Worm (Caenorhabditis elegans) whole organism, L3 larva: ENCODE results near the gene R102.8.
"Not testable (repeated sequence)": the region's sequence is repeated elsewhere in the genome, so short reads cannot be mapped to it uniquely, and the experiment has no call there.

ENCODE experiments used
- R02D3.7 ChIP-seq: fragments of 150-350 bp; optimal IDR thresholded peaks from 2 replicates; lab custom pipeline; 2014; ENCODE audit warnings: missing biosample characterization, missing genetic modification characterization
- ZK546.5 ChIP-seq: sonication (generic microtip); optimal IDR thresholded peaks from 2 replicates; lab custom pipeline; 2017; ENCODE audit warnings: missing biosample characterization, missing genetic modification characterization
- ama-1 ChIP-seq: fragments of 150-350 bp; optimal IDR thresholded peaks from 2 replicates; lab custom pipeline; 2018
- ceh-16 ChIP-seq: sonication (generic microtip); optimal IDR thresholded peaks from 2 replicates; lab custom pipeline; 2017; ENCODE audit warnings: missing biosample characterization, missing genetic modification characterization
- ceh-28 ChIP-seq: fragments of 150-350 bp; optimal IDR thresholded peaks from 2 replicates; lab custom pipeline; 2014; ENCODE audit warnings: missing biosample characterization, missing genetic modification reagents, missing genetic modification characterization
- ceh-82 ChIP-seq: fragments of 150-350 bp; optimal IDR thresholded peaks from 2 replicates; lab custom pipeline; 2014; ENCODE audit warnings: missing biosample characterization, missing genetic modification characterization
- ceh-9 ChIP-seq: sonication (generic microtip); optimal IDR thresholded peaks from 2 replicates; lab custom pipeline; 2018; ENCODE audit warnings: missing biosample characterization, missing genetic modification characterization
- daf-12 ChIP-seq: fragments of 150-350 bp; optimal IDR thresholded peaks from 2 replicates; lab custom pipeline; 2014; ENCODE audit warnings: missing biosample characterization, missing genetic modification reagents, missing genetic modification characterization
- egl-27 ChIP-seq: sonication (generic microtip); optimal IDR thresholded peaks from 4 replicates; lab custom pipeline; 2017; ENCODE audit warnings: missing biosample characterization, missing genetic modification reagents, missing genetic modification characterization
- elt-1 ChIP-seq: fragments of 150-350 bp; optimal IDR thresholded peaks from 2 replicates; lab custom pipeline; 2014; ENCODE audit warnings: missing biosample characterization, missing genetic modification characterization
- elt-2 ChIP-seq: sonication (generic microtip); optimal IDR thresholded peaks from 2 replicates; lab custom pipeline; 2016; ENCODE audit warnings: missing genetic modification reagents, mild to moderate bottlenecking, missing genetic modification characterization, missing compliant biosample characterization
- elt-3 ChIP-seq, 3 experiments: fragments of 150-350 bp in 1 of 3; sonication (generic microtip) in 2 of 3; optimal IDR thresholded peaks; 2 replicates in 2 of 3; 4 replicates in 1 of 3; lab custom pipeline; 2014 to 2017; ENCODE audit warnings: missing biosample characterization in 3 of 3, missing genetic modification characterization in 3 of 3
- eor-1 ChIP-seq, 2 experiments: fragments of 150-350 bp; optimal IDR thresholded peaks; 2 replicates each; lab custom pipeline; 2014 to 2018; ENCODE audit warnings: missing biosample characterization in 2 of 2, missing genetic modification characterization in 2 of 2
- fos-1 ChIP-seq: fragments of 150-350 bp; optimal IDR thresholded peaks from 2 replicates; lab custom pipeline; 2014; ENCODE audit warnings: missing biosample characterization, missing genetic modification characterization
- hmg-11 ChIP-seq: sonication (generic microtip); optimal IDR thresholded peaks from 2 replicates; lab custom pipeline; 2016; ENCODE audit warnings: missing genetic modification characterization, missing compliant biosample characterization
- jun-1 ChIP-seq: fragments of 150-350 bp; optimal IDR thresholded peaks from 2 replicates; lab custom pipeline; 2014; ENCODE audit warnings: missing biosample characterization, missing genetic modification reagents, missing genetic modification characterization
- lin-39 ChIP-seq: fragments of 150-350 bp; optimal IDR thresholded peaks from 2 replicates; lab custom pipeline; 2018; ENCODE audit warnings: missing biosample characterization, missing genetic modification reagents, missing genetic modification characterization
- mdl-1 ChIP-seq: fragments of 150-350 bp; optimal IDR thresholded peaks from 2 replicates; lab custom pipeline; 2014; ENCODE audit warnings: missing biosample characterization, missing genetic modification characterization
- mml-1 ChIP-seq: fragments of 150-350 bp; sonication (generic microtip); optimal IDR thresholded peaks from 3 replicates; lab custom pipeline; 2014; ENCODE audit warnings: missing biosample characterization, missing genetic modification characterization
- nfya-1 ChIP-seq: sonication (generic microtip); optimal IDR thresholded peaks from 2 replicates; lab custom pipeline; 2017; ENCODE audit warnings: missing genetic modification characterization, mild to moderate bottlenecking, missing compliant biosample characterization, antibody characterized with exemption, moderate library complexity; ENCODE audit not compliant: insufficient read depth
- nhr-11 ChIP-seq: fragments of 150-350 bp; optimal IDR thresholded peaks from 2 replicates; lab custom pipeline; 2014; ENCODE audit warnings: missing biosample characterization, missing genetic modification characterization
- nhr-237 ChIP-seq: fragments of 150-350 bp; optimal IDR thresholded peaks from 2 replicates; lab custom pipeline; 2014; ENCODE audit warnings: missing biosample characterization, missing genetic modification characterization
- nhr-25 ChIP-seq: sonication (generic microtip); optimal IDR thresholded peaks from 2 replicates; lab custom pipeline; 2017; ENCODE audit warnings: missing biosample characterization, missing genetic modification characterization
- nhr-28 ChIP-seq: fragments of 150-350 bp; optimal IDR thresholded peaks from 2 replicates; lab custom pipeline; 2014; ENCODE audit warnings: missing biosample characterization, missing genetic modification characterization
- nhr-43 ChIP-seq: sonication (generic microtip); optimal IDR thresholded peaks from 2 replicates; lab custom pipeline; 2016; ENCODE audit warnings: mild to moderate bottlenecking, missing genetic modification characterization, missing compliant biosample characterization; ENCODE audit not compliant: poor library complexity, severe bottlenecking
- nhr-67 ChIP-seq: fragments of 150-350 bp; optimal IDR thresholded peaks from 2 replicates; lab custom pipeline; 2014; ENCODE audit warnings: missing biosample characterization, missing genetic modification characterization
- nhr-76 ChIP-seq: fragments of 150-350 bp; sonication (generic microtip); optimal IDR thresholded peaks from 5 replicates; lab custom pipeline; 2014; ENCODE audit warnings: missing biosample characterization, missing genetic modification characterization
- nhr-77 ChIP-seq: fragments of 150-350 bp; optimal IDR thresholded peaks from 2 replicates; lab custom pipeline; 2014; ENCODE audit warnings: missing biosample characterization, missing genetic modification characterization
- pqm-1 ChIP-seq: fragments of 150-350 bp; optimal IDR thresholded peaks from 2 replicates; lab custom pipeline; 2017; ENCODE audit warnings: missing biosample characterization, missing genetic modification characterization, inconsistent platforms
- skn-1 ChIP-seq: fragments of 150-350 bp; optimal IDR thresholded peaks from 2 replicates; lab custom pipeline; 2014; ENCODE audit warnings: missing biosample characterization, missing genetic modification characterization
- unc-62 ChIP-seq: fragments of 150-350 bp; sonication (generic microtip); optimal IDR thresholded peaks from 4 replicates; lab custom pipeline; 2014; ENCODE audit warnings: missing biosample characterization, missing genetic modification reagents, missing genetic modification characterization
- ztf-11 ChIP-seq: fragments of 150-350 bp; optimal IDR thresholded peaks from 2 replicates; lab custom pipeline; 2014; ENCODE audit warnings: missing biosample characterization, missing genetic modification characterization
- ztf-4 ChIP-seq: fragments of 150-350 bp; optimal IDR thresholded peaks from 2 replicates; lab custom pipeline; 2014; ENCODE audit warnings: missing biosample characterization, missing genetic modification characterization

Gene R102.8

DNA sequence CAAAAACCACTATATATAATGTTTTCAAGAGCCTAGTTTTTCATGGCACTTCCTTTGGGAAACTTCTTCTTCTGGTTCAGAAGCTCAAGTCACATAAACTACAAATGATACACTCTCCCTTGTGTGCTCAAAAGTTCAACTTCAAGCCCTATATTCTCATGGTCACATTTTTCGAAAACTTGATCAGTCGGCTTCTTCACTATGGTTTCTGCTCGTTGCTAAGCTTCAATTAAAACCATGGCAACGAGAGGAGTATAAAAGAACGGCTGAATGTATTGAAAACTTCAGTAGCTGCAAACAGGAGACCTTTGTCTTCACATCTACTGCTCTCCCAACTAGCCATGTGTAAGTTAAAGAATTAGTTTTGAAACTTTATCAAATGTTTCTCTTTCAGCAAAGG, 2.7 kb downstream of the R102.8 start, which contains the start of gene R102.2:
R102.2 (plus strand) TSS at position 301 of the 400 bp plus-strand sequence.
- TF ChIP-seq nhr-67; egl-27; jun-1 (tag; lab: Kevin White, UChicago): not testable (repeated sequence)
- TF ChIP-seq, all 47 proteins: peak for 0; not testable (repeated sequence) for 47

DNA sequence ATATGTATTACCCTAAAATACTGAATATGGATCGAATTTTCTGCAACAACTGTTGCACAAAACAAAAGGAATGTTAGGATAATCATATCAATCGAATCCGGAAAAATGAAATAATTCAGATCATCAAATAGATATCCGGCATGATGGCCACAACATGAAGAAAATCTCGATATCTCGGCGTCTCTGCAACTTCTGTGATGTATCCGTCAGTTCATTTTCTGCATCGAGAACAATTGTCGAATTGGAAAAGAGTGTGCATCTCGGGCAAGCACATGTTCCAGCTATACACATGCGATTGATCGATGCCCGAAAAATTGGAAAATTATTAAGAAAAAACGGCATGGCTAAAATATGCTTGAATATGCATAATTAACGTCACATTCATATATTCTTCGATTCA, 4.3 kb downstream of the R102.8 start, which contains the start of the genes K08C7.6 and R102.1:
K08C7.6 (minus strand) TSS at position 101 of the 400 bp plus-strand sequence.
R102.1 (plus strand) TSS at position 291 of the 400 bp plus-strand sequence.
- TF ChIP-seq egl-27: no peak
- no peak for TF ChIP-seq nhr-237 (tag; lab: Kevin White, UChicago)
- no peak for TF ChIP-seq ztf-4 (tag; lab: Kevin White, UChicago)
- TF ChIP-seq unc-62 (GFP tag; lab: Kevin White, UChicago): no peak
- TF ChIP-seq ama-1 (lab: Kevin White, UChicago): no peak
- no peak for TF ChIP-seq ZK546.5
- TF ChIP-seq ceh-28 (tag; lab: Kevin White, UChicago): no peak
- no peak for TF ChIP-seq nhr-28 (tag; lab: Kevin White, UChicago)
- no peak for TF ChIP-seq nfya-1
- no peak for TF ChIP-seq ceh-82 (tag; lab: Kevin White, UChicago)
- no peak for TF ChIP-seq ztf-11 (tag; lab: Kevin White, UChicago)
- no peak for TF ChIP-seq nhr-77 (tag; lab: Kevin White, UChicago)

ce11 chrIV:10682155-10682749, 7.8 kb downstream of the R102.8 start, which contains the start of gene fmo-2:
Gene fmo-2, plus strand, starts transcription at chrIV:10682524.
- TF ChIP-seq elt-1 (tag; lab: Kevin White, UChicago): no peak
- no peak for TF ChIP-seq ceh-16 (tag; lab: Kevin White, UChicago)
- no peak for TF ChIP-seq ztf-4 (tag; lab: Kevin White, UChicago)
- TF ChIP-seq elt-2 (tag; lab: Kevin White, UChicago): peak; percentile 43
- TF ChIP-seq jun-1 (tag; lab: Kevin White, UChicago): peak; percentile 81
- TF ChIP-seq mdl-1 (tag; lab: Kevin White, UChicago): peak; percentile 29
- TF ChIP-seq pqm-1 (tag; lab: Kevin White, UChicago): peak; percentile 91
- TF ChIP-seq nhr-43 (tag; lab: Kevin White, UChicago): peak; percentile 15

ce11 chrIV:10680379-10680778, 9.7 kb downstream of the R102.8 start, which contains the start of gene K08C7.4:
Gene K08C7.4, minus strand, starts transcription at chrIV:10680479.
- TF ChIP-seq mml-1 (tag; lab: Kevin White, UChicago) (no peak), nhr-11 (tag; lab: Kevin White, UChicago) (no peak), R02D3.7 (tag; lab: Kevin White, UChicago) (no peak), lin-39 (tag; lab: Kevin White, UChicago) (no peak), fos-1 (tag; lab: Kevin White, UChicago) (no peak), daf-12 (tag; lab: Kevin White, UChicago) (no peak), nhr-77 (tag; lab: Kevin White, UChicago) (no peak), hmg-11 (no peak)

ce11 chrIV:10668561-10668960, 21.5 kb downstream of the R102.8 start:
- no peak for TF ChIP-seq jun-1 (tag; lab: Kevin White, UChicago)
- no peak for TF ChIP-seq ZK546.5
- TF ChIP-seq nhr-11 (tag; lab: Kevin White, UChicago): no peak
- TF ChIP-seq nhr-76 (tag; lab: Kevin White, UChicago): no peak
- TF ChIP-seq nhr-28 (tag; lab: Kevin White, UChicago): no peak
- no peak for TF ChIP-seq pqm-1 (tag; lab: Kevin White, UChicago)
- no peak for TF ChIP-seq elt-1 (tag; lab: Kevin White, UChicago)
- no peak for TF ChIP-seq ceh-9
- TF ChIP-seq eor-1 (tag; optimal IDR thresholded peaks at IDR 0.05; lab: Kevin White, UChicago): no peak
- no peak for TF ChIP-seq daf-12 (tag; lab: Kevin White, UChicago)
- TF ChIP-seq elt-3 (tag; optimal IDR thresholded peaks at IDR 0.05; lab: Kevin White, UChicago): no peak
- TF ChIP-seq lin-39 (tag; lab: Kevin White, UChicago): no peak
- TF ChIP-seq nhr-67: no peak
- no peak for TF ChIP-seq nhr-25 (tag; lab: Kevin White, UChicago)
- no peak for TF ChIP-seq skn-1
- no peak for TF ChIP-seq nhr-237 (tag; lab: Kevin White, UChicago)
- TF ChIP-seq nhr-43 (tag; lab: Kevin White, UChicago): no peak
